Fruit fly (Drosophila melanogaster): ENCODE measurements around the gene RpL24.

Gene RpL24

dm6 chr2L:13394903-13395302, at the start of gene RpL24:
TSS of gene RpL24 (minus strand) at chr2L:13395131.
- peak; percentile 63; the same call in 1 of the 3 replicates for TF ChIP-seq fd96Ca (GFP tag; IDR thresholded peaks at IDR 0.05)
- no peak for TF ChIP-seq D1 (tag; optimal IDR thresholded peaks at IDR 0.05)
- TF ChIP-seq CG32121 (GFP tag; IDR thresholded peaks at IDR 0.05): peak; percentile 62; the same call in 1 of the 2 replicates
- TF ChIP-seq CG4496 (GFP tag; IDR thresholded peaks at IDR 0.05): peak; percentile 92
- TF ChIP-seq EcR (GFP tag; optimal IDR thresholded peaks at IDR 0.05): no peak
- peak; percentile 8 for TF ChIP-seq CG9948 (tag; optimal IDR thresholded peaks at IDR 0.05)
- TF ChIP-seq CG8301 (tag; optimal IDR thresholded peaks at IDR 0.05): peak; percentile 59
- peak; percentile 81 for TF ChIP-seq CG12605 (GFP tag; IDR thresholded peaks at IDR 0.05)
- peak; percentile 95 for TF ChIP-seq Snoo (tag; optimal IDR thresholded peaks at IDR 0.05)
- TF ChIP-seq CG8159 (tag; optimal IDR thresholded peaks at IDR 0.05): peak; percentile 66
- peak; percentile 80 for TF ChIP-seq gl (tag; optimal IDR thresholded peaks at IDR 0.05)
- no peak for TF ChIP-seq CG10348 (GFP tag; IDR thresholded peaks at IDR 0.05)
- no peak for TF ChIP-seq CG14655 (GFP tag; optimal IDR thresholded peaks at IDR 0.05)
- peak; percentile 84 for TF ChIP-seq Pif1B (GFP tag; optimal IDR thresholded peaks at IDR 0.05)
- TF ChIP-seq Ets98B (GFP tag; IDR thresholded peaks at IDR 0.05): peak; percentile 80
- peak; percentile 82 for TF ChIP-seq CG34367 (tag; optimal IDR thresholded peaks at IDR 0.05)
- TF ChIP-seq rn (GFP tag; IDR thresholded peaks at IDR 0.05): peak; percentile 62; the same call in 1 of the 2 replicates
- peak; percentile 25 for TF ChIP-seq CG17806 (tag; optimal IDR thresholded peaks at IDR 0.05)
- TF ChIP-seq CG13204 (GFP tag; optimal IDR thresholded peaks at IDR 0.05): no peak
- peak; percentile 89 for TF ChIP-seq Pif1A (GFP tag; optimal IDR thresholded peaks at IDR 0.05)
- peak; percentile 70 for TF ChIP-seq CG15710 (tag; optimal IDR thresholded peaks at IDR 0.05)

DNA sequence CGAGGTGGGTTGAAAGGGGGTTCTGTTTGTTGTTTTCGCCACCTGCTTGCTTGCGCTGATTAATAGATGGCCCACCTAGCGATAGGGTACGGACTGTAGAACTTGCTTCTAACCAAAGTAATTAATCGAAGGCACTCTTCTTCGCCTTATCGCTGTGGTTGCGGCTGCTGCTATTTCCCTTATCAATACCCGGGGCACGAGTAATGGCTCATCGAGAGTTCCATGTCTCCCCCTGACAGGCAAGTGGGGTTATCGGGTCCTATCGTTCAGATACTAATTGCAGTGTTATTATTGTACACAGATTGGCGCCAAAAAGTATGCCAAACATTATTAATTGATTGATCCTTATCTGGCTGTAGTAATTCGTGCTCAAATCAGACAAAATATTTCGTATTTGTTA, 41.9 kb upstream of the RpL24 start:
- TF ChIP-seq CG12605 (GFP tag; IDR thresholded peaks at IDR 0.05): no peak
- TF ChIP-seq CG13204 (GFP tag; optimal IDR thresholded peaks at IDR 0.05): no peak
- TF ChIP-seq Ets98B (GFP tag; IDR thresholded peaks at IDR 0.05): no peak
- TF ChIP-seq CG32121 (GFP tag; IDR thresholded peaks at IDR 0.05): no peak
- no peak for TF ChIP-seq gl (tag; optimal IDR thresholded peaks at IDR 0.05)
- no peak for TF ChIP-seq CG10348 (GFP tag; IDR thresholded peaks at IDR 0.05)
- TF ChIP-seq CG34367 (tag; optimal IDR thresholded peaks at IDR 0.05): no peak
- TF ChIP-seq D1 (tag; optimal IDR thresholded peaks at IDR 0.05): no peak
- no peak for TF ChIP-seq fd96Ca (GFP tag; IDR thresholded peaks at IDR 0.05)
- TF ChIP-seq CG9948 (tag; optimal IDR thresholded peaks at IDR 0.05): no peak

dm6 chr2L:13434795-13435634, 40.1 kb upstream of the RpL24 start, which contains the start of gene Tehao:
TSS of gene Tehao (plus strand) at chr2L:13435622.
- no peak for TF ChIP-seq CG12605 (GFP tag; IDR thresholded peaks at IDR 0.05)
- no peak for TF ChIP-seq fd96Ca (GFP tag; IDR thresholded peaks at IDR 0.05)
- TF ChIP-seq CG8159 (tag; optimal IDR thresholded peaks at IDR 0.05): no peak

DNA sequence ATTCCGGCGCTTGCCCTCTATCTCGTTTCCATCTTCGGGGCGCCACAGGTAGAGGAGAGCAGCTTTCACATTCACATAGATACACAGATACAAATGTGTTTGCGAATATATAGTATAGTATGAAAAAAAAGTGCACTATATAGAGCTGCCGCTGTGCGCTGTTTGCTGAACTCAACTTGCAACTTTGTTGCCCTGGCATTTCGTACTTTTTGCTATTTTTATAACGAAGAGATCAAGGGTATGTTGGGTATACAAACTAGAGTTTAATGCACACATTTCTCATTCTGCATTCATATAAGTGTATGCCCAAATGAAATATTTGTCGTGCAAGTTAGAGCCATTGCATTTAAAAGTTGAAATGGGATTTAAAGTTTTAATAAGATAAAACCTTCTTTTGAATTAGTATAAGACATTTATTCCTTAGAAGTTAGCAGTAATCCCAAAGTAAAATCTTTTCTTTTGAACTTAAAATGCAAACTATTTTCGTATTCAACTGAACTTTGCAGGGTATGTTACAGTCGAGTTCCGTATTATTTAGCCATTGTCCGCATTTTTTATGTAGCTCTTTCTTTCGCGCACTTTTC, 36.1 kb upstream of the RpL24 start:
- TF ChIP-seq CG14655 (GFP tag; optimal IDR thresholded peaks at IDR 0.05) (peak; percentile 43), CG32121 (GFP tag; IDR thresholded peaks at IDR 0.05) (peak; percentile 28; the same call in 1 of the 2 replicates), CG10348 (GFP tag; IDR thresholded peaks at IDR 0.05) (no peak), CG4496 (GFP tag; IDR thresholded peaks at IDR 0.05) (no peak), Pif1A (GFP tag; optimal IDR thresholded peaks at IDR 0.05) (peak; percentile 8), CG34367 (tag; optimal IDR thresholded peaks at IDR 0.05) (no peak), CG8159 (tag; optimal IDR thresholded peaks at IDR 0.05) (peak; percentile 36), rn (GFP tag; IDR thresholded peaks at IDR 0.05) (no peak), CG17806 (tag; optimal IDR thresholded peaks at IDR 0.05) (no peak), CG13204 (GFP tag; optimal IDR thresholded peaks at IDR 0.05) (no peak), EcR (GFP tag; optimal IDR thresholded peaks at IDR 0.05) (no peak), Snoo (tag; optimal IDR thresholded peaks at IDR 0.05) (no peak)

- TF ChIP-seq CG12605 (GFP tag; IDR thresholded peaks at IDR 0.05): 0 out of 2 replicates have a peak, but pooled peaks have one; percentile 12
- TF ChIP-seq CG14655 (GFP tag; optimal IDR thresholded peaks at IDR 0.05): peak; percentile 10
- no peak for TF ChIP-seq CG34367 (tag; optimal IDR thresholded peaks at IDR 0.05)
- no peak for TF ChIP-seq CG32121 (GFP tag; IDR thresholded peaks at IDR 0.05)
- peak; percentile 28 for TF ChIP-seq Pif1A (GFP tag; optimal IDR thresholded peaks at IDR 0.05)
- TF ChIP-seq CG13204 (GFP tag; optimal IDR thresholded peaks at IDR 0.05): no peak
- TF ChIP-seq EcR (GFP tag; optimal IDR thresholded peaks at IDR 0.05): no peak
- TF ChIP-seq CG17806 (tag; optimal IDR thresholded peaks at IDR 0.05): no peak
- 0 out of 3 replicates have a peak, but pooled peaks have one; percentile 13 for TF ChIP-seq CG4496 (GFP tag; IDR thresholded peaks at IDR 0.05)
These were observed 19.9 kb upstream of the RpL24 start, which contains the start of the genes CG16956, CG42784 and CG43850 for dm6 chr2L:13414525-13415481. TSS of gene CG16956 (minus strand) at chr2L:13414575. TSS of gene CG42784 (plus strand) at chr2L:13415431. TSS of gene CG43850 (plus strand) at chr2L:13415431.
